Worm (Caenorhabditis elegans): ENCODE measurements around the gene nex-1.

nex-1 gene

ce11 chrIII:5202641-5203040 lies 22.8 kb upstream of the nex-1 start (continued):
- TF ChIP-seq hlh-17 (GFP tag; optimal IDR thresholded peaks at IDR 0.05; ENCODE audit: borderline replicate concordance) (no peak), unc-130 (tag; optimal IDR thresholded peaks at IDR 0.05) (no peak), nhr-77 (tag; optimal IDR thresholded peaks at IDR 0.05) (peak; percentile 76), snu-23 (GFP tag; optimal IDR thresholded peaks at IDR 0.05) (peak; percentile 85), irx-1 (tag; optimal IDR thresholded peaks at IDR 0.05) (no peak), nhr-85 (tag) (peak; percentile 89), pqm-1 (tag; optimal IDR thresholded peaks at IDR 0.05) (no peak), nhr-11 (tag; optimal IDR thresholded peaks at IDR 0.05) (peak; percentile 18), unc-98 (GFP tag; IDR thresholded peaks at IDR 0.05) (no peak), nhr-47 (tag; optimal IDR thresholded peaks at IDR 0.05) (peak; percentile 46), jun-1 (tag; optimal IDR thresholded peaks at IDR 0.05) (peak; percentile 46), fkh-4 (tag; optimal IDR thresholded peaks at IDR 0.05; ENCODE audit: borderline replicate concordance) (no peak), lin-35 (GFP tag; optimal IDR thresholded peaks at IDR 0.05) (peak; percentile 45 to 71), unc-30 (tag; optimal IDR thresholded peaks at IDR 0.05) (no peak), lin-15B (tag; optimal IDR thresholded peaks at IDR 0.05) (no peak), mdl-1 (tag; optimal IDR thresholded peaks at IDR 0.05) (peak in 1 of 2 experiments; percentile 3), skn-1 (tag; optimal IDR thresholded peaks at IDR 0.05) (no peak), nhr-12 (tag; optimal IDR thresholded peaks at IDR 0.05) (no peak), xbp-1 (tag; optimal IDR thresholded peaks at IDR 0.05) (no peak), sup-37 (GFP tag; optimal IDR thresholded peaks at IDR 0.05) (no peak), rnt-1 (tag; optimal IDR thresholded peaks at IDR 0.05) (peak; percentile 40), swsn-7 (tag; optimal IDR thresholded peaks at IDR 0.05) (peak; percentile 39), ceh-88 (GFP tag; IDR thresholded peaks at IDR 0.05) (no peak), egl-13 (tag; optimal IDR thresholded peaks at IDR 0.05) (no peak), egl-27 (tag; optimal IDR thresholded peaks at IDR 0.05) (no peak), nhr-20 (tag; optimal IDR thresholded peaks at IDR 0.05) (peak; percentile 87), alr-1 (tag; optimal IDR thresholded peaks at IDR 0.05; ENCODE audit: borderline replicate concordance) (no peak), hlh-4 (tag; optimal IDR thresholded peaks at IDR 0.05) (no peak), pax-3 (tag; optimal IDR thresholded peaks at IDR 0.05) (no peak), dpl-1 (GFP tag; optimal IDR thresholded peaks at IDR 0.05) (peak in 2 of 3 experiments; percentile 10 to 34), F16B12.6 (tag; optimal IDR thresholded peaks at IDR 0.05) (no peak), ceh-82 (tag; optimal IDR thresholded peaks at IDR 0.05) (peak in 1 of 3 experiments; percentile 20), blmp-1 (tag; optimal IDR thresholded peaks at IDR 0.05) (peak; percentile 40), mef-2 (tag; optimal IDR thresholded peaks at IDR 0.05) (no peak), aly-2 (tag; optimal IDR thresholded peaks at IDR 0.05) (no peak), efl-1 (optimal IDR thresholded peaks at IDR 0.05) (peak; percentile 53 to 59), efl-1 (GFP tag; optimal IDR thresholded peaks at IDR 0.05 in 1 of 2) (peak in 1 of 2 experiments; percentile 24), ztf-4 (tag; optimal IDR thresholded peaks at IDR 0.05) (no peak), elt-3 (tag; optimal IDR thresholded peaks at IDR 0.05) (peak in 5 of 6 experiments; percentile 38 to 81 (median 54)), mep-1 (tag; optimal IDR thresholded peaks at IDR 0.05) (peak; percentile 72), unc-86 (tag; optimal IDR thresholded peaks at IDR 0.05) (no peak), fkh-8 (tag; optimal IDR thresholded peaks at IDR 0.05) (peak; percentile 8), sptf-1 (tag; optimal IDR thresholded peaks at IDR 0.05) (no peak)

- TF ChIP-seq mdl-1 (tag; optimal IDR thresholded peaks at IDR 0.05) (no peak), hpl-2 (GFP tag; optimal IDR thresholded peaks at IDR 0.05) (no peak), nhr-71 (tag; optimal IDR thresholded peaks at IDR 0.05) (peak; percentile 11), C16A3.4 (tag; optimal IDR thresholded peaks at IDR 0.05) (no peak), mef-2 (tag; optimal IDR thresholded peaks at IDR 0.05) (no peak)
Observed at ce11 chrIII:5203310-5203709, 22.1 kb upstream of the nex-1 start.

All from whole organism, L1 larva.